Worm (Caenorhabditis elegans) whole organism, L1 larva: ENCODE measurements around the gene ver-3.

Experiments
- C34B4.2 ChIP-seq: sonication (generic microtip); optimal IDR thresholded peaks from 2 replicates; lab custom pipeline; 2017; ENCODE audit warnings: mild to moderate bottlenecking, missing genetic modification characterization, missing compliant biosample characterization
- F16B12.6 ChIP-seq: fragments of 150-350 bp; optimal IDR thresholded peaks from 2 replicates; lab custom pipeline; 2014; ENCODE audit warnings: missing biosample characterization, missing genetic modification characterization
- Y116A8C.19 ChIP-seq: sonication (generic microtip); optimal IDR thresholded peaks from 2 replicates; lab custom pipeline; 2016; ENCODE audit warnings: missing compliant biosample characterization, missing genetic modification characterization, borderline replicate concordance
- aly-2 ChIP-seq: fragments of 150-350 bp; optimal IDR thresholded peaks from 2 replicates; lab custom pipeline; 2014; ENCODE audit warnings: missing biosample characterization, missing genetic modification characterization
- ama-1 ChIP-seq: fragments of 150-350 bp; optimal IDR thresholded peaks from 2 replicates; lab custom pipeline; 2014
- blmp-1 ChIP-seq: fragments of 150-350 bp; optimal IDR thresholded peaks from 2 replicates; lab custom pipeline; 2014; ENCODE audit warnings: missing biosample characterization, missing genetic modification characterization
- ceh-8 ChIP-seq: fragments of 200-800 bp; sonication (Bioruptor generic); optimal IDR thresholded peaks from 2 replicates; lab custom pipeline; 2018; ENCODE audit warnings: mild to moderate bottlenecking, missing genetic modification characterization, moderate library complexity, missing compliant biosample characterization
- ceh-82 ChIP-seq, 3 experiments: fragments of 150-350 bp in 1 of 3; sonication (generic microtip) in 2 of 3; optimal IDR thresholded peaks; 2 replicates each; lab custom pipeline; 2014 to 2017; ENCODE audit warnings: missing biosample characterization in 3 of 3, missing genetic modification characterization in 3 of 3
- ceh-90 ChIP-seq: sonication (generic microtip); optimal IDR thresholded peaks from 2 replicates; lab custom pipeline; 2016; ENCODE audit warnings: missing genetic modification characterization, missing compliant biosample characterization
- dpl-1 ChIP-seq, 3 experiments: fragments of 150-350 bp in 2 of 3; sonication (generic microtip) in 1 of 3; optimal IDR thresholded peaks; 2 replicates each; lab custom pipeline; 2014 to 2017; ENCODE audit warnings: missing biosample characterization in 3 of 3, missing genetic modification characterization in 3 of 3, missing genetic modification reagents in 3 of 3
- dsc-1 ChIP-seq: sonication (generic microtip); optimal IDR thresholded peaks from 2 replicates; lab custom pipeline; 2016; ENCODE audit warnings: mild to moderate bottlenecking, missing genetic modification characterization, missing compliant biosample characterization
- efl-1 ChIP-seq, 4 experiments: fragments of 150-350 bp; optimal IDR thresholded peaks in 3 of 4; peaks in 1 of 4; 1 replicate in 1 of 4; 2 replicates in 3 of 4; lab custom pipeline; 2014; ENCODE audit warnings: missing biosample characterization in 2 of 4, missing genetic modification characterization in 2 of 4, missing genetic modification reagents in 2 of 4
- egl-13 ChIP-seq: sonication (generic microtip); optimal IDR thresholded peaks from 2 replicates; lab custom pipeline; 2016; ENCODE audit warnings: missing genotype, missing genetic modification reagents, missing genetic modification characterization, missing compliant biosample characterization
- ets-5 ChIP-seq: fragments of 200-800 bp; sonication (Bioruptor generic); IDR thresholded peaks from 2 replicates; pipeline ENCODE4 v1.3.6; 2022; ENCODE audit warnings: missing genetic modification characterization, missing compliant biosample characterization
- fkh-10 ChIP-seq: sonication (generic microtip); optimal IDR thresholded peaks from 2 replicates; lab custom pipeline; 2017; ENCODE audit warnings: missing biosample characterization, missing genetic modification reagents, missing genetic modification characterization
- fos-1 ChIP-seq: fragments of 150-350 bp; optimal IDR thresholded peaks from 2 replicates; lab custom pipeline; 2014; ENCODE audit warnings: missing biosample characterization, missing genetic modification characterization
- grh-1 ChIP-seq: fragments of 200-800 bp; sonication (Bioruptor generic); IDR thresholded peaks from 2 replicates; pipeline ENCODE4 v1.3.6; 2022; ENCODE audit warnings: missing genetic modification reagents, missing genetic modification characterization, missing compliant biosample characterization
- hlh-17 ChIP-seq: fragments of 200-800 bp; sonication (Bioruptor generic); optimal IDR thresholded peaks from 2 replicates; lab custom pipeline; 2018; ENCODE audit warnings: missing genetic modification characterization, mild to moderate bottlenecking, missing compliant biosample characterization, moderate library complexity, borderline replicate concordance
- lin-13 ChIP-seq: fragments of 150-350 bp; optimal IDR thresholded peaks from 2 replicates; lab custom pipeline; 2014; ENCODE audit warnings: missing biosample characterization, missing genetic modification reagents, missing genetic modification characterization
- lin-14 ChIP-seq: fragments of 200-800 bp; sonication (Bioruptor generic); optimal IDR thresholded peaks from 2 replicates; lab custom pipeline; 2018; ENCODE audit warnings: mild to moderate bottlenecking, missing genetic modification characterization, moderate library complexity, missing compliant biosample characterization
- lin-35 ChIP-seq, 2 experiments: fragments of 150-350 bp; optimal IDR thresholded peaks; 2 replicates each; lab custom pipeline; 2014; ENCODE audit warnings: missing biosample characterization in 2 of 2, missing genetic modification characterization in 2 of 2, missing genetic modification reagents in 2 of 2
- lir-3 ChIP-seq: sonication (generic microtip); optimal IDR thresholded peaks from 2 replicates; lab custom pipeline; 2016; ENCODE audit warnings: mild to moderate bottlenecking, missing genetic modification characterization, moderate library complexity, missing compliant biosample characterization; ENCODE audit not compliant: poor library complexity
- mdl-1 ChIP-seq, 2 experiments: fragments of 150-350 bp; optimal IDR thresholded peaks; 2 replicates each; lab custom pipeline; 2014 to 2017; ENCODE audit warnings: missing biosample characterization in 2 of 2, missing genetic modification characterization in 2 of 2, inconsistent platforms in 1 of 2
- mef-2 ChIP-seq: fragments of 150-350 bp; optimal IDR thresholded peaks from 2 replicates; lab custom pipeline; 2014; ENCODE audit warnings: missing biosample characterization, missing genetic modification characterization
- mep-1 ChIP-seq: fragments of 150-350 bp; optimal IDR thresholded peaks from 2 replicates; lab custom pipeline; 2014; ENCODE audit warnings: missing biosample characterization, missing genetic modification characterization
- nhr-12 ChIP-seq: sonication (generic microtip); optimal IDR thresholded peaks from 2 replicates; lab custom pipeline; 2017; ENCODE audit warnings: missing biosample characterization, missing genetic modification characterization
- nhr-19 ChIP-seq: fragments of 200-800 bp; sonication (Bioruptor generic); conservative IDR thresholded peaks from 2 replicates; pipeline ENCODE4 v1.3.6; 2022; ENCODE audit warnings: missing genetic modification characterization, missing compliant biosample characterization
- nhr-237 ChIP-seq: fragments of 150-350 bp; optimal IDR thresholded peaks from 2 replicates; lab custom pipeline; 2014; ENCODE audit warnings: missing biosample characterization, missing genetic modification characterization
- nhr-28 ChIP-seq: fragments of 150-350 bp; optimal IDR thresholded peaks from 2 replicates; lab custom pipeline; 2014; ENCODE audit warnings: missing biosample characterization, missing genetic modification characterization
- nhr-76 ChIP-seq: sonication (generic microtip); optimal IDR thresholded peaks from 2 replicates; lab custom pipeline; 2017; ENCODE audit warnings: missing biosample characterization, missing genetic modification characterization
- nhr-77 ChIP-seq: fragments of 150-350 bp; optimal IDR thresholded peaks from 2 replicates; lab custom pipeline; 2014; ENCODE audit warnings: missing biosample characterization, missing genetic modification characterization
- nhr-85 ChIP-seq: sonication (generic microtip); peaks from one replicate; lab custom pipeline; 2016; ENCODE audit warnings: missing genetic modification characterization, inconsistent platforms, missing compliant biosample characterization
- nhr-90 ChIP-seq: sonication (generic microtip); optimal IDR thresholded peaks from 2 replicates; lab custom pipeline; 2016; ENCODE audit warnings: mild to moderate bottlenecking, missing genetic modification characterization, missing compliant biosample characterization; ENCODE audit not compliant: poor library complexity
- pag-3 ChIP-seq: sonication (generic microtip); optimal IDR thresholded peaks from 2 replicates; lab custom pipeline; 2017; ENCODE audit warnings: missing genetic modification characterization, mild to moderate bottlenecking, missing compliant biosample characterization, antibody characterized with exemption, borderline replicate concordance; ENCODE audit not compliant: insufficient read depth
- pax-3 ChIP-seq: fragments of 200-800 bp; sonication (Bioruptor generic); optimal IDR thresholded peaks from 2 replicates; lab custom pipeline; 2018; ENCODE audit warnings: mild to moderate bottlenecking, missing genetic modification characterization, moderate library complexity, missing compliant biosample characterization
- rnt-1 ChIP-seq: sonication (generic microtip); optimal IDR thresholded peaks from 2 replicates; lab custom pipeline; 2016; ENCODE audit warnings: mild to moderate bottlenecking, missing genetic modification characterization, moderate library complexity, missing compliant biosample characterization
- skn-1 ChIP-seq: fragments of 150-350 bp; optimal IDR thresholded peaks from 2 replicates; lab custom pipeline; 2014; ENCODE audit warnings: missing biosample characterization, missing genetic modification characterization
- sptf-1 ChIP-seq: fragments of 150-350 bp; optimal IDR thresholded peaks from 2 replicates; lab custom pipeline; 2014; ENCODE audit warnings: missing biosample characterization, missing genetic modification characterization
- sup-37 ChIP-seq: fragments of 200-800 bp; sonication (Bioruptor generic); optimal IDR thresholded peaks from 2 replicates; lab custom pipeline; 2018; ENCODE audit warnings: mild to moderate bottlenecking, missing genetic modification characterization, missing compliant biosample characterization
- tbx-2 ChIP-seq: sonication (generic microtip); optimal IDR thresholded peaks from 2 replicates; lab custom pipeline; 2016; ENCODE audit warnings: missing genetic modification characterization, missing compliant biosample characterization
- unc-30 ChIP-seq: sonication (generic microtip); optimal IDR thresholded peaks from 2 replicates; lab custom pipeline; 2017; ENCODE audit warnings: missing biosample characterization, missing genetic modification characterization
- unc-62 ChIP-seq: fragments of 150-350 bp; optimal IDR thresholded peaks from 2 replicates; lab custom pipeline; 2014; ENCODE audit warnings: missing biosample characterization, missing genetic modification reagents, missing genetic modification characterization
- zip-4 ChIP-seq: fragments of 200-800 bp; sonication (Bioruptor generic); optimal IDR thresholded peaks from 2 replicates; lab custom pipeline; 2018; ENCODE audit warnings: mild to moderate bottlenecking, missing genetic modification characterization, moderate library complexity, missing compliant biosample characterization
- ztf-11 ChIP-seq, 2 experiments: sonication (generic microtip); optimal IDR thresholded peaks; 2 replicates each; lab custom pipeline; 2016 to 2017; ENCODE audit warnings: missing genetic modification characterization in 2 of 2, missing biosample characterization in 1 of 2, missing compliant biosample characterization in 1 of 2

ver-3 gene

ce11 chrX:11016100-11016499 lies 23.8 kb downstream of the ver-3 start, which contains the start of gene egl-15:
Gene egl-15, plus strand, starts transcription at chrX:11016400.
- TF ChIP-seq lir-3 (tag; lab: Kevin White, UChicago) (no peak), nhr-19 (GFP tag; lab: Robert Waterston, UW) (no peak), lin-14 (no peak), dpl-1 (GFP tag; optimal IDR thresholded peaks at IDR 0.05; lab: Kevin White, UChicago) (no peak), blmp-1 (tag; lab: Kevin White, UChicago) (no peak), dsc-1 (tag; lab: Kevin White, UChicago) (peak; percentile 31), zip-4 (GFP tag; lab: Kevin White, UChicago) (no peak), ceh-8 (GFP tag; lab: Kevin White, UChicago) (no peak), nhr-237 (tag; lab: Kevin White, UChicago) (no peak), efl-1 (optimal IDR thresholded peaks at IDR 0.05; lab: Kevin White, UChicago) (no peak), efl-1 (GFP tag; optimal IDR thresholded peaks at IDR 0.05 in 1 of 2; lab: Kevin White, UChicago) (peak in 1 of 2 experiments; percentile 30), pag-3 (tag; lab: Kevin White, UChicago) (no peak), C34B4.2 (tag; lab: Kevin White, UChicago) (no peak)

ce11 chrX:11028617-11029016 lies 36.3 kb downstream of the ver-3 start, which contains the start of gene ldb-1:
Gene ldb-1, plus strand, starts transcription at chrX:11028917.
- no peak for TF ChIP-seq tbx-2 (tag; lab: Kevin White, UChicago)
- no peak for TF ChIP-seq ceh-90 (tag; lab: Kevin White, UChicago)
- TF ChIP-seq skn-1 (tag; lab: Kevin White, UChicago) = no peak
- TF ChIP-seq nhr-28 (tag; lab: Kevin White, UChicago) = no peak
- no peak for TF ChIP-seq unc-62 (GFP tag; lab: Kevin White, UChicago)
- TF ChIP-seq ceh-82 (tag; optimal IDR thresholded peaks at IDR 0.05; lab: Kevin White, UChicago) = no peak
- no peak for TF ChIP-seq nhr-76 (tag; lab: Kevin White, UChicago)
- TF ChIP-seq ztf-11 (tag; optimal IDR thresholded peaks at IDR 0.05; lab: Kevin White, UChicago) = no peak
- TF ChIP-seq nhr-12 (tag; lab: Kevin White, UChicago) = no peak
- no peak for TF ChIP-seq nhr-237 (tag; lab: Kevin White, UChicago)
- TF ChIP-seq mdl-1 (tag; optimal IDR thresholded peaks at IDR 0.05; lab: Kevin White, UChicago) = no peak
- TF ChIP-seq grh-1 (GFP tag; lab: Robert Waterston, UW) = no peak
- no peak for TF ChIP-seq nhr-85 (tag; lab: Kevin White, UChicago)
- no peak for TF ChIP-seq ets-5 (GFP tag; lab: Robert Waterston, UW)
- no peak for TF ChIP-seq pax-3 (tag; lab: Kevin White, UChicago)
- no peak for TF ChIP-seq C34B4.2 (tag; lab: Kevin White, UChicago)

ce11 chrX:11031047-11031695 lies 38.9 kb downstream of the ver-3 start:
- TF ChIP-seq sptf-1 (tag; lab: Kevin White, UChicago) (no peak), zip-4 (GFP tag; lab: Kevin White, UChicago) (peak; percentile 69), rnt-1 (tag; lab: Kevin White, UChicago) (peak; percentile 93), mep-1 (peak; percentile 73), sup-37 (peak; percentile 56), fkh-10 (GFP tag; lab: Kevin White, UChicago) (peak; percentile 86), pax-3 (tag; lab: Kevin White, UChicago) (peak; percentile 72), unc-30 (no peak), aly-2 (tag; lab: Kevin White, UChicago) (peak; percentile 4), mef-2 (tag; lab: Kevin White, UChicago) (peak; percentile 82), nhr-90 (tag; lab: Kevin White, UChicago) (peak; percentile 89), lin-13 (peak; percentile 89), F16B12.6 (tag; lab: Kevin White, UChicago) (no peak), ama-1 (lab: Kevin White, UChicago) (peak; percentile 19), nhr-77 (tag; lab: Kevin White, UChicago) (peak; percentile 91), fos-1 (peak; percentile 66), skn-1 (tag; lab: Kevin White, UChicago) (peak; percentile 73), lin-35 (GFP tag; optimal IDR thresholded peaks at IDR 0.05; lab: Kevin White, UChicago) (peak; percentile 59 to 75), pag-3 (tag; lab: Kevin White, UChicago) (peak; percentile 65), ceh-8 (GFP tag; lab: Kevin White, UChicago) (peak; percentile 64), Y116A8C.19 (tag; lab: Kevin White, UChicago) (peak; percentile 1), tbx-2 (tag; lab: Kevin White, UChicago) (peak; percentile 97), C34B4.2 (tag; lab: Kevin White, UChicago) (no peak), efl-1 (optimal IDR thresholded peaks at IDR 0.05; lab: Kevin White, UChicago) (peak; percentile 64 to 73), efl-1 (GFP tag; optimal IDR thresholded peaks at IDR 0.05 in 1 of 2; lab: Kevin White, UChicago) (peak; percentile 27 to 95), egl-13 (peak; percentile 91), nhr-28 (tag; lab: Kevin White, UChicago) (no peak), nhr-85 (tag; lab: Kevin White, UChicago) (peak; percentile 97), hlh-17 (GFP tag; lab: Kevin White, UChicago) (no peak), blmp-1 (tag; lab: Kevin White, UChicago) (peak; percentile 57)
